Worm (Caenorhabditis elegans): ENCODE results near the gene ZK353.10.

The ZK353.10 gene

DNA sequence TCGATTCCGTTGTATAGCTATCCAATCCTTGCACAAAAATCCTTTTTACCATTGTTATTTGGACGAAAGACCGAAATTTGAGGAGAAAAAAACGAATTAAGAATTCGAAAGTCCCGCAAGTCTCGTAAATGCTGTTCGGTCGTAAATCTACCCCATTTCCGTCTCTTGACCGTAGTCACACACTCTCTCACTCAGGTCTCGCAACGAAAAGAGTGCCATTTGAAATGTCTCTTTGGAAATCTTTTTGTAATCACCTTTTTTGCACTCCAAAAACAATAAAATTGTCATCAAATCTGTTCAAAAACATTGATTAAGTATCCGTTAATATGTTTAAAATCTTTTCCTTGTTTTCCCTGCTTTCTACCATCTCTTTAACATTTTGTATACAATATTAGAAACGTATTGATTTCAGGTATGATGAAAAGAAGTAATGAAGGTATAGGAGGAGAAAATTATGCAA, 36.0 kb downstream of the ZK353.10 start, which contains the start of the genes R05D3.8 and rfp-1 (continued):
- no peak for TF ChIP-seq Y116A8C.19 (tag; optimal IDR thresholded peaks at IDR 0.05; ENCODE audit: borderline replicate concordance)
- no peak for TF ChIP-seq pqm-1 (tag; optimal IDR thresholded peaks at IDR 0.05)
- TF ChIP-seq isw-1 (GFP tag; IDR thresholded peaks at IDR 0.05): peak; percentile 60
- no peak for TF ChIP-seq egl-27 (tag; optimal IDR thresholded peaks at IDR 0.05)

DNA sequence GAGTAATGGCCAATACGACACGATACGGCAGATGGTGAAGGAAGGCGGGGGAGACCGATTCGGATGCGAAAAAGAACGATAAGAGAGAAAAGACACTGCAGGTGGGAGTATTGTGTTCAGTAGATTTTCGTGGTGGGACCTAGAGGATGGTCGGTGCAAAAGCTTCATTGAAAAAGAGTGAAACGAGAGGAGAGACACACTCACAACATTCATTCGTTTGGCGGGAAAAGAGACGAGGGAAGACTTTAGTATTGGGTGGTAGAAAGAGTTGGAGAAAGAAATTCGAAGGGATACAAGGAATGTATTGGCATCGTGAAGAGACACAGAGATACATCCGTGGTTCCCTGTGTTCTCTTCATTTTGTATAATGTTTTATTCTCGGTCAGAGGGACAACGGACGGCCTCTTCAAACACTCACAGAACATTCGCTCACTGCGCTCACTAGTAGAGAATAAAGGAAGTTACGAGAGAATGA, 37.8 kb downstream of the ZK353.10 start:
- TF ChIP-seq fkh-8 (tag; optimal IDR thresholded peaks at IDR 0.05) (peak; percentile 80), jun-1 (tag; optimal IDR thresholded peaks at IDR 0.05) (peak; percentile 50), fos-1 (tag; optimal IDR thresholded peaks at IDR 0.05) (peak; percentile 14), nhr-12 (tag; optimal IDR thresholded peaks at IDR 0.05) (no peak), nhr-19 (GFP tag; conservative IDR thresholded peaks at IDR 0.05) (peak; percentile 75), vab-15 (tag; optimal IDR thresholded peaks at IDR 0.05) (no peak), zag-1 (tag; optimal IDR thresholded peaks at IDR 0.05) (peak; percentile 3), tbx-2 (tag; optimal IDR thresholded peaks at IDR 0.05) (peak; percentile 74), ets-5 (GFP tag; IDR thresholded peaks at IDR 0.05) (no peak), nhr-77 (tag; optimal IDR thresholded peaks at IDR 0.05) (peak; percentile 75), grh-1 (GFP tag; IDR thresholded peaks at IDR 0.05) (no peak), nhr-76 (tag; optimal IDR thresholded peaks at IDR 0.05) (no peak), xbp-1 (tag; optimal IDR thresholded peaks at IDR 0.05) (peak; percentile 57), pag-3 (tag; optimal IDR thresholded peaks at IDR 0.05; ENCODE audit: borderline replicate concordance, insufficient read depth) (no peak), elt-2 (tag; optimal IDR thresholded peaks at IDR 0.05) (peak; percentile 2), nhr-11 (tag; optimal IDR thresholded peaks at IDR 0.05) (no peak), ztf-11 (tag; optimal IDR thresholded peaks at IDR 0.05) (peak in 1 of 2 experiments; percentile 56), blmp-1 (tag; optimal IDR thresholded peaks at IDR 0.05) (peak; percentile 74), mab-9 (GFP tag; IDR thresholded peaks at IDR 0.05) (no peak), lin-15B (tag; optimal IDR thresholded peaks at IDR 0.05) (peak; percentile 46), mdl-1 (tag; optimal IDR thresholded peaks at IDR 0.05) (peak in 1 of 2 experiments; percentile 51), ceh-90 (tag; optimal IDR thresholded peaks at IDR 0.05) (no peak), alr-1 (tag; optimal IDR thresholded peaks at IDR 0.05; ENCODE audit: borderline replicate concordance) (no peak), irx-1 (tag; optimal IDR thresholded peaks at IDR 0.05) (peak; percentile 53), isw-1 (GFP tag; IDR thresholded peaks at IDR 0.05) (peak; percentile 17; the same call in 1 of the 2 replicates), skn-1 (tag; optimal IDR thresholded peaks at IDR 0.05) (peak; percentile 19), F16B12.6 (tag; optimal IDR thresholded peaks at IDR 0.05) (peak; percentile 16), lin-14 (GFP tag; optimal IDR thresholded peaks at IDR 0.05) (peak; percentile 95), zip-4 (GFP tag; optimal IDR thresholded peaks at IDR 0.05) (peak; percentile 10), fkh-10 (GFP tag; optimal IDR thresholded peaks at IDR 0.05) (peak; percentile 68), lin-13 (GFP tag; optimal IDR thresholded peaks at IDR 0.05) (peak; percentile 56), ceh-8 (GFP tag; optimal IDR thresholded peaks at IDR 0.05) (peak; percentile 10), sox-4 (tag; optimal IDR thresholded peaks at IDR 0.05) (no peak), sup-37 (GFP tag; optimal IDR thresholded peaks at IDR 0.05) (no peak), elt-3 (tag; optimal IDR thresholded peaks at IDR 0.05) (peak in 2 of 6 experiments; percentile 5 to 24), lir-3 (tag; optimal IDR thresholded peaks at IDR 0.05; ENCODE audit: poor library complexity) (peak; percentile 63), nhr-90 (tag; optimal IDR thresholded peaks at IDR 0.05; ENCODE audit: poor library complexity) (peak; percentile 63), nhr-20 (tag; optimal IDR thresholded peaks at IDR 0.05) (peak; percentile 88), C04F5.9 (tag; optimal IDR thresholded peaks at IDR 0.05) (peak; percentile 39), lin-35 (GFP tag; optimal IDR thresholded peaks at IDR 0.05) (peak; percentile 61 to 80), nhr-85 (tag) (peak; percentile 84), lsy-2 (tag; optimal IDR thresholded peaks at IDR 0.05) (peak; percentile 74 to 93), ceh-63 (GFP tag; optimal IDR thresholded peaks at IDR 0.05) (no peak), snpc-4 (tag; optimal IDR thresholded peaks at IDR 0.05) (peak; percentile 26), snu-23 (GFP tag; optimal IDR thresholded peaks at IDR 0.05) (peak; percentile 91), aha-1 (tag; optimal IDR thresholded peaks at IDR 0.05) (no peak), unc-130 (tag; optimal IDR thresholded peaks at IDR 0.05) (peak; percentile 42)

Measured in whole organism, L1 larva.